Worm (Caenorhabditis elegans) whole organism, mixed stage, embryonic: ENCODE measurements around the gene str-163.

Experiments used
- nhr-12 ChIP-seq: fragments of 150-350 bp; optimal IDR thresholded peaks from 2 replicates; lab custom pipeline; 2014; ENCODE audit warnings: missing biosample characterization, missing genetic modification characterization
- unc-62 ChIP-seq: fragments of 150-350 bp; optimal IDR thresholded peaks from 2 replicates; lab custom pipeline; 2014; ENCODE audit warnings: missing biosample characterization, missing genetic modification reagents, missing genetic modification characterization
- ztf-11 ChIP-seq: fragments of 150-350 bp; optimal IDR thresholded peaks from 2 replicates; lab custom pipeline; 2014; ENCODE audit warnings: missing biosample characterization, missing genetic modification characterization

- TF ChIP-seq unc-62 (GFP tag; lab: Kevin White, UChicago) (no peak), ztf-11 (tag; lab: Kevin White, UChicago) (no peak), nhr-12 (no peak)
Observed at ce11 chrIV:4981027-4981426, 27.0 kb downstream of the str-163 start, which contains the start of gene srz-24.
